Worm (Caenorhabditis elegans): ENCODE results near the gene math-5.

DNA sequence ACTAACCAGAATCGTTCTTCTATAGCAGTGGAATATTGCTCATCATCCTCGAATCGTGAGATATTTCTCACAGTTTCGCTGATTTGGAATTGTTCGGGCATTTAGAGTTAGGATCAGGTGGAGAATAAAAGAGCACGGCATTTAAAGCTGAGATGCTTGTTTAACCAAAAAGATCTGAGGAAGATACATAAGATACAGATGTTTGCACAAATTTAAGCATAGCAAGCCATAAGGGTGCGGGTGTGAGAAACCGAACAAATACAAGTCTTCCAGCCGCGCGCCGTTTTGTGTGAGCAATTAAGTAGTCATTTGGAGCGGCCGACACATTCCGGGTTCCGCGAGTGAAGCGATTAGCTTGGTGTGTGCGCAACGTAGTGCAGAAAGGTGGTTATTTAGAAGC is 3.8 kb upstream of the math-5 start, which contains the start of gene math-7:
- TF ChIP-seq T20F7.1 (GFP tag; optimal IDR thresholded peaks at IDR 0.05) (no peak), aha-1 (tag) (no peak), nhr-48 (tag; optimal IDR thresholded peaks at IDR 0.05) (no peak), snpc-4 (tag; optimal IDR thresholded peaks at IDR 0.05) (no peak), mdl-1 (tag; optimal IDR thresholded peaks at IDR 0.05) (no peak), lsy-2 (tag; optimal IDR thresholded peaks at IDR 0.05) (no peak), lin-13 (GFP tag; optimal IDR thresholded peaks at IDR 0.05) (no peak)
